Fruit fly (Drosophila melanogaster) whole organism, embryonic: Measurements from ENCODE around the gene Shawn.

Experiments
- Ada2b ChIP-seq: fragments of 200-800 bp; sonication (Bioruptor generic); IDR thresholded peaks from 2 replicates; pipeline ENCODE4 v1.3.6; 2022; ENCODE audit warnings: missing biosample characterization, missing genetic modification characterization
- Bgb ChIP-seq: fragments of 200-800 bp; sonication (Bioruptor generic); IDR thresholded peaks from 2 replicates; pipeline ENCODE4 v1.3.6; 2022; ENCODE audit warnings: missing biosample characterization, missing genetic modification characterization; ENCODE audit not compliant: partially characterized antibody
- Blimp-1 ChIP-seq: fragments of 200-800 bp; sonication (Bioruptor generic); optimal IDR thresholded peaks from 3 replicates; lab custom pipeline; 2018; ENCODE audit warnings: missing biosample characterization, missing genetic modification characterization, mild to moderate bottlenecking, moderate library complexity, missing genetic modification reagents
- CG10321 ChIP-seq: fragments of 200-800 bp; sonication (Bioruptor generic); IDR thresholded peaks from 2 replicates; pipeline ENCODE4 v1.3.6; 2022; ENCODE audit warnings: missing biosample characterization, missing genetic modification characterization
- CG10366 ChIP-seq: fragments of 200-800 bp; sonication (Bioruptor generic); IDR thresholded peaks from 2 replicates; pipeline ENCODE4 v1.3.6; 2022; ENCODE audit warnings: missing biosample characterization, missing genetic modification characterization
- CG11398 ChIP-seq: fragments of 200-800 bp; sonication (Bioruptor generic); optimal IDR thresholded peaks from 2 replicates; lab custom pipeline; 2016; ENCODE audit warnings: missing biosample characterization, missing genetic modification characterization
- CG12391 ChIP-seq: fragments of 200-800 bp; sonication (Bioruptor generic); optimal IDR thresholded peaks from 3 replicates; lab custom pipeline; 2018; ENCODE audit warnings: missing biosample characterization, mild to moderate bottlenecking, missing genetic modification characterization, moderate library complexity
- CG12659 ChIP-seq: fragments of 200-800 bp; sonication (Bioruptor generic); optimal IDR thresholded peaks from 3 replicates; lab custom pipeline; 2017; ENCODE audit warnings: mild to moderate bottlenecking, missing biosample characterization, missing genetic modification reagents, missing genetic modification characterization
- CG13624 ChIP-seq: fragments of 200-800 bp; sonication (Bioruptor generic); optimal IDR thresholded peaks from 2 replicates; lab custom pipeline; 2016; ENCODE audit warnings: missing biosample characterization, missing genetic modification characterization
- CG14050 ChIP-seq: fragments of 200-800 bp; sonication (Bioruptor generic); IDR thresholded peaks from 3 replicates; pipeline ENCODE4 v1.3.6; 2022; ENCODE audit warnings: missing biosample characterization, missing genetic modification characterization
- CG16813 ChIP-seq: fragments of 200-800 bp; sonication (Bioruptor generic); IDR thresholded peaks from 3 replicates; pipeline ENCODE4 v1.3.6; 2022; ENCODE audit warnings: missing biosample characterization, missing genetic modification characterization; ENCODE audit not compliant: partially characterized antibody
- CG17328 ChIP-seq: fragments of 200-800 bp; sonication (Bioruptor generic); IDR thresholded peaks from 2 replicates; pipeline ENCODE4 v1.3.6; 2022; ENCODE audit warnings: missing biosample characterization, missing genetic modification characterization
- CG1832 ChIP-seq: fragments of 200-800 bp; sonication (Bioruptor generic); optimal IDR thresholded peaks from 2 replicates; lab custom pipeline; 2017; ENCODE audit warnings: missing biosample characterization, mild to moderate bottlenecking, missing genetic modification characterization, inconsistent platforms
- CG2116 ChIP-seq: fragments of 200-800 bp; sonication (Bioruptor generic); optimal IDR thresholded peaks from 3 replicates; lab custom pipeline; 2018; ENCODE audit warnings: missing biosample characterization, mild to moderate bottlenecking, missing genetic modification characterization
- CG30403 ChIP-seq: fragments of 200-800 bp; sonication (Bioruptor generic); optimal IDR thresholded peaks from 3 replicates; lab custom pipeline; 2016; ENCODE audit warnings: missing biosample characterization, missing genetic modification characterization
- CG31365 ChIP-seq: fragments of 200-800 bp; sonication (Bioruptor generic); optimal IDR thresholded peaks from 2 replicates; lab custom pipeline; 2018; ENCODE audit warnings: missing biosample characterization, mild to moderate bottlenecking, missing genetic modification characterization
- CG4404 ChIP-seq: fragments of 200-800 bp; sonication (Bioruptor generic); IDR thresholded peaks from 2 replicates; pipeline ENCODE4 v1.3.6; 2022; ENCODE audit warnings: missing biosample characterization, missing genetic modification characterization
- CG4707 ChIP-seq: fragments of 200-800 bp; sonication (Bioruptor generic); optimal IDR thresholded peaks from 2 replicates; lab custom pipeline; 2018; ENCODE audit warnings: missing biosample characterization, mild to moderate bottlenecking, missing genetic modification characterization, moderate library complexity
- CG6254 ChIP-seq: fragments of 200-800 bp; sonication (Bioruptor generic); optimal IDR thresholded peaks from 3 replicates; lab custom pipeline; 2017; ENCODE audit warnings: mild to moderate bottlenecking, missing biosample characterization, missing genetic modification reagents, missing genetic modification characterization
- CG7556 ChIP-seq: fragments of 200-800 bp; sonication (Bioruptor generic); optimal IDR thresholded peaks from 2 replicates; lab custom pipeline; 2017; ENCODE audit warnings: missing biosample characterization, mild to moderate bottlenecking, missing genetic modification characterization
- CG7987 ChIP-seq: fragments of 200-800 bp; sonication (Bioruptor generic); optimal IDR thresholded peaks from 2 replicates; lab custom pipeline; 2018; ENCODE audit warnings: missing biosample characterization, mild to moderate bottlenecking, missing genetic modification characterization, moderate library complexity
- CG8478 ChIP-seq: fragments of >200 bp; optimal IDR thresholded peaks from 2 replicates; lab custom pipeline; 2018
- Dip2 ChIP-seq: fragments of 200-800 bp; sonication (Bioruptor generic); IDR thresholded peaks from 2 replicates; pipeline ENCODE4 v1.3.6; 2022; ENCODE audit warnings: missing biosample characterization, missing genetic modification characterization
- Gug ChIP-seq: fragments of 200-800 bp; sonication (Bioruptor generic); IDR thresholded peaks from 4 replicates; pipeline ENCODE4 v1.3.6; 2022; ENCODE audit warnings: missing biosample characterization, missing genetic modification characterization
- H2.0 ChIP-seq: fragments of 200-800 bp; sonication (Bioruptor generic); IDR thresholded peaks from 2 replicates; pipeline ENCODE4 v1.3.6; 2022; ENCODE audit warnings: missing biosample characterization, missing genetic modification characterization
- Hr39 ChIP-seq: fragments of >200 bp; optimal IDR thresholded peaks from 2 replicates; lab custom pipeline; 2017
- MBD-R2 ChIP-seq: fragments of 200-800 bp; sonication (Bioruptor generic); IDR thresholded peaks from 2 replicates; pipeline ENCODE4 v1.3.6; 2022; ENCODE audit warnings: missing biosample characterization, missing genetic modification characterization
- Med ChIP-seq: fragments of 200-800 bp; sonication (Bioruptor generic); peaks from one replicate; lab custom pipeline; 2016; ENCODE audit warnings: missing biosample characterization, missing genetic modification characterization, mild to moderate bottlenecking, inconsistent platforms, moderate library complexity
- Rfx ChIP-seq: fragments of 200-800 bp; sonication (Bioruptor generic); IDR thresholded peaks from 2 replicates; pipeline ENCODE4 v1.3.6; 2022; ENCODE audit warnings: missing biosample characterization, missing genetic modification characterization
- Stat92E ChIP-seq, 3 experiments: fragments of >200 bp in 2 of 3; fragments of 200-800 bp in 1 of 3; sonication (Bioruptor generic) in 1 of 3; optimal IDR thresholded peaks; 2 replicates each; lab custom pipeline; 2017 to 2019; ENCODE audit warnings: missing biosample characterization in 3 of 3, missing genetic modification characterization in 3 of 3, mild to moderate bottlenecking in 1 of 3, moderate library complexity in 1 of 3
- aop ChIP-seq: fragments of 200-800 bp; sonication (Bioruptor generic); IDR thresholded peaks from 2 replicates; pipeline ENCODE4 v1.3.6; 2022; ENCODE audit warnings: missing biosample characterization, missing genetic modification characterization
- dan ChIP-seq: fragments of 200-800 bp; sonication (Bioruptor generic); IDR thresholded peaks from 2 replicates; pipeline ENCODE4 v1.3.6; 2022; ENCODE audit warnings: missing biosample characterization, missing genetic modification characterization
- gem ChIP-seq: fragments of 200-800 bp; sonication (Bioruptor generic); optimal IDR thresholded peaks from 2 replicates; lab custom pipeline; 2019; ENCODE audit warnings: missing biosample characterization, mild to moderate bottlenecking, missing genetic modification characterization, moderate library complexity
- gsb-n ChIP-seq: fragments of 200-800 bp; sonication (Bioruptor generic); optimal IDR thresholded peaks from 3 replicates; lab custom pipeline; 2018; ENCODE audit warnings: missing biosample characterization, mild to moderate bottlenecking, missing genetic modification characterization
- hth ChIP-seq: fragments of >200 bp; optimal IDR thresholded peaks from 2 replicates; lab custom pipeline; 2017; ENCODE audit warnings: inconsistent platforms
- klu ChIP-seq: fragments of 200-800 bp; sonication (Bioruptor generic); IDR thresholded peaks from 2 replicates; pipeline ENCODE4 v1.3.6; 2022; ENCODE audit warnings: missing biosample characterization, missing genetic modification characterization
- kni ChIP-seq: fragments of 200-800 bp; sonication (Bioruptor generic); optimal IDR thresholded peaks from 3 replicates; lab custom pipeline; 2017; ENCODE audit warnings: mild to moderate bottlenecking, missing biosample characterization, missing genetic modification reagents, missing genetic modification characterization
- odd ChIP-seq: fragments of 200-800 bp; sonication (Bioruptor generic); optimal IDR thresholded peaks from 2 replicates; lab custom pipeline; 2017; ENCODE audit warnings: missing biosample characterization, mild to moderate bottlenecking, missing genetic modification characterization
- prd ChIP-seq, 3 experiments: fragments of >200 bp in 2 of 3; fragments of 200-800 bp in 1 of 3; sonication (Bioruptor generic) in 1 of 3; optimal IDR thresholded peaks in 2 of 3; IDR thresholded peaks in 1 of 3; 2 replicates in 2 of 3; 3 replicates in 1 of 3; pipeline versions ENCODE4 v1.3.6 to Lab custom; 2017 to 2022; ENCODE audit warnings: missing biosample characterization in 1 of 3, missing genetic modification characterization in 1 of 3
- sens-2 ChIP-seq: fragments of 200-800 bp; sonication (Bioruptor generic); IDR thresholded peaks from 2 replicates; pipeline ENCODE4 v1.3.6; 2022; ENCODE audit warnings: missing biosample characterization, missing genetic modification characterization
- slou ChIP-seq: fragments of 200-800 bp; sonication (Bioruptor generic); optimal IDR thresholded peaks from 3 replicates; lab custom pipeline; 2016; ENCODE audit warnings: missing biosample characterization, missing genetic modification characterization
- toy ChIP-seq: fragments of 200-800 bp; sonication (Bioruptor generic); IDR thresholded peaks from 2 replicates; pipeline ENCODE4 v1.3.6; 2022; ENCODE audit warnings: missing biosample characterization, missing genetic modification characterization
- vnd ChIP-seq: fragments of 200-800 bp; sonication (Bioruptor generic); IDR thresholded peaks from 3 replicates; pipeline ENCODE4 v1.3.6; 2022; ENCODE audit warnings: missing biosample characterization, missing genetic modification characterization; ENCODE audit not compliant: partially characterized antibody

Shawn gene

DNA sequence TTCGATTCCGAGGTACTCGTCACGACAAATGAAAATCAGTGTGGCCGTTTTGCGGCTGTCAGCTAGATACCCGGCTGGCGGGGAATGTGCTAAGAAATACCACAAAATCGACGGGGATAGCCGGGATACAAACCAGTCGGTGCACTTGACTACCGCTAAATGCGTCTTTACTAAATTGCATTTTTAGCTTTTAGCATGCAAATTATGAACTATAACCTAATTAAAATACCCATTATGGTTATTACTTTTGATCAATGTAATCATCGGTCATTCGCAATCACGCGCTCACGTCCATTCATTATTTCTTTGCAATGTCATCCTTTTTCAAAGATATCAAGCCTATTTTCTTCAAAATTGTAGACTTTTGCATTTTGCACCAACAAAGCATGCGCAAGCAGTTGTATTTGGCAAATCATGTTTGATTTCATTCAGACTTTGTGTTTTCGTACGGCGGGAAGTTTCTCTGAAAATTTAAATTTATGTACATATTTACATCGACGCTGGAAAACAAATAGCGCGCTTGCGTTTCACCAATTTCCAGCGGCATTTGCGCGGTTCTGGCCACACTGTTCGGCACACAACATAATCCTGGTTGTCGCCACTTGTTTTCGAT lies 27.1 kb downstream of the Shawn start, which contains the start of gene Rcd-1 (continued):
- TF ChIP-seq CG4707 (GFP tag; lab: Kevin White, UChicago) (no peak), CG10321 (GFP tag; lab: Robert Waterston, UW) (no peak), odd (no peak), dan (GFP tag; lab: Robert Waterston, UW) (no peak), H2.0 (GFP tag; lab: Robert Waterston, UW) (no peak), CG17328 (GFP tag; lab: Robert Waterston, UW) (no peak), CG12659 (peak; percentile 28), slou (GFP tag; lab: Kevin White, UChicago) (no peak), prd (optimal IDR thresholded peaks at IDR 0.05; lab: Kevin White, UChicago) (no peak), prd (GFP tag; IDR thresholded peaks at IDR 0.05; lab: Robert Waterston, UW) (no peak), CG11398 (no peak), CG7987 (GFP tag; lab: Kevin White, UChicago) (no peak), Hr39 (lab: Kevin White, UChicago) (no peak), CG12391 (tag; lab: Kevin White, UChicago) (no peak), Rfx (GFP tag; lab: Robert Waterston, UW) (peak; percentile 34; the same call in 1 of the 2 replicates), vnd (GFP tag; lab: Robert Waterston, UW) (no peak), gsb-n (no peak), Gug (no peak), CG2116 (GFP tag; lab: Kevin White, UChicago) (peak; percentile 20), Dip2 (GFP tag; lab: Robert Waterston, UW) (no peak), CG10366 (GFP tag; lab: Robert Waterston, UW) (no peak), klu (GFP tag; lab: Robert Waterston, UW) (no peak), aop (GFP tag; lab: Robert Waterston, UW) (no peak), CG30403 (GFP tag; lab: Kevin White, UChicago) (no peak), gem (tag; lab: Kevin White, UChicago) (no peak), sens-2 (GFP tag; lab: Robert Waterston, UW) (no peak), CG13624 (no peak), CG31365 (no peak), kni (GFP tag; lab: Kevin White, UChicago) (peak; percentile 2), hth (no peak)

DNA sequence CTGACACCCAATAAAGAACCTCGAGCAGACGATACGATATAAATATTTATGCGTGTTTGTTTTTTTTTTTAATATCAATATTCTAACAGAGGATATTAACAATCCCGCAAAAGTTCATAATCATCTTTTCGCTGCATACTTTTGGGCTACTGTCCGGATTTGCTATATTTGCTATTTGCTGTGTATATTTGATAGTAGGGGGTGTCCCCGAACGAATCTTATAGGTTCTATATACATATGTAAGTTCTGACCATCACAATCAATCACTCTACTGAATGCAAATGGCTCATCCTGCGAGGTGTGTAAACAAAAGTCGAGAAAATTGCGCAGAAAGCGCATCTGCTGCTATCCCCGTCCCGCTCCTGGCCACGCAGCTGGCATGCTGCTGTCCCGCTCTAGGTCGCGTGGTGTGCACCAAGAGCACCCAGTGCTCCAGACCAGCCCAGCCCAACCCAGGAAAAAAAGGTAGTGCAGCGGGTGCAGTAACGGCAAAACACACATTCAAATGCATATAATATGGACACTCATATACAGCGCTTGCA lies 29.5 kb downstream of the Shawn start:
- TF ChIP-seq Blimp-1, result no peak
- TF ChIP-seq Stat92E (GFP tag; optimal IDR thresholded peaks at IDR 0.05; lab: Kevin White, UChicago), result no peak
- no peak for TF ChIP-seq gsb-n
- no peak for TF ChIP-seq Ada2b
- peak; percentile 46 for TF ChIP-seq CG6254 (GFP tag; lab: Kevin White, UChicago)
- peak; percentile 37 for TF ChIP-seq Med (GFP tag; lab: Kevin White, UChicago)
- 0 out of 2 replicates have a peak, but pooled peaks have one; percentile 13 for TF ChIP-seq Bgb
- no peak for TF ChIP-seq CG4404 (GFP tag; lab: Robert Waterston, UW)
- peak; percentile 34; the same call in 1 of the 2 replicates for TF ChIP-seq MBD-R2 (GFP tag; lab: Robert Waterston, UW)
- no peak for TF ChIP-seq CG14050
- TF ChIP-seq CG16813 (GFP tag; lab: Robert Waterston, UW), result no peak
- peak; percentile 59 for TF ChIP-seq CG8478 (lab: Kevin White, UChicago)
- TF ChIP-seq CG7556 (GFP tag; lab: Kevin White, UChicago), result no peak
- TF ChIP-seq toy (GFP tag; lab: Robert Waterston, UW), result no peak
- peak; percentile 66 for TF ChIP-seq CG1832 (GFP tag; lab: Kevin White, UChicago)
